Fruit fly (Drosophila melanogaster) whole organism, embryonic: ENCODE results near the gene KdelR.

Experiments
- BEAF-32 ChIP-seq: fragments of 200-800 bp; sonication (Bioruptor generic); optimal IDR thresholded peaks from 3 replicates; lab custom pipeline; 2017; ENCODE audit warnings: missing biosample characterization, missing genetic modification characterization, mild to moderate bottlenecking, moderate library complexity, missing genetic modification reagents
- Bgb ChIP-seq: fragments of 200-800 bp; sonication (Bioruptor generic); IDR thresholded peaks from 2 replicates; pipeline ENCODE4 v1.3.6; 2022; ENCODE audit warnings: missing biosample characterization, missing genetic modification characterization; ENCODE audit not compliant: partially characterized antibody
- Blimp-1 ChIP-seq: fragments of 200-800 bp; sonication (Bioruptor generic); optimal IDR thresholded peaks from 3 replicates; lab custom pipeline; 2018; ENCODE audit warnings: missing biosample characterization, missing genetic modification characterization, mild to moderate bottlenecking, moderate library complexity, missing genetic modification reagents
- CG14014 ChIP-seq: fragments of 200-800 bp; sonication (Bioruptor generic); IDR thresholded peaks from 2 replicates; pipeline ENCODE4 v1.3.6; 2022; ENCODE audit warnings: missing biosample characterization, missing genetic modification characterization
- CG14710 ChIP-seq: fragments of 200-800 bp; sonication (Bioruptor generic); optimal IDR thresholded peaks from 3 replicates; lab custom pipeline; 2019; ENCODE audit warnings: missing biosample characterization, mild to moderate bottlenecking, missing genetic modification characterization, moderate library complexity
- CG14965 ChIP-seq: fragments of 200-800 bp; sonication (Bioruptor generic); optimal IDR thresholded peaks from 2 replicates; lab custom pipeline; 2016; ENCODE audit warnings: missing biosample characterization, missing genetic modification characterization, borderline replicate concordance
- CG15514 ChIP-seq: fragments of 200-800 bp; sonication (Bioruptor generic); optimal IDR thresholded peaks from 3 replicates; lab custom pipeline; 2017; ENCODE audit warnings: missing biosample characterization, missing genetic modification characterization, mild to moderate bottlenecking, moderate library complexity, missing genetic modification reagents
- CG1603 ChIP-seq: fragments of 200-800 bp; sonication (Bioruptor generic); optimal IDR thresholded peaks from 2 replicates; lab custom pipeline; 2019; ENCODE audit warnings: missing biosample characterization, mild to moderate bottlenecking, missing genetic modification characterization, moderate library complexity
- CG17186 ChIP-seq: fragments of 200-800 bp; sonication (Bioruptor generic); optimal IDR thresholded peaks from 3 replicates; lab custom pipeline; 2017; ENCODE audit warnings: missing biosample characterization, missing genetic modification reagents, missing genetic modification characterization
- CG2116 ChIP-seq: fragments of 200-800 bp; sonication (Bioruptor generic); optimal IDR thresholded peaks from 3 replicates; lab custom pipeline; 2018; ENCODE audit warnings: missing biosample characterization, mild to moderate bottlenecking, missing genetic modification characterization
- CG30020 ChIP-seq: fragments of 200-800 bp; optimal IDR thresholded peaks from 2 replicates; lab custom pipeline; 2019; ENCODE audit warnings: missing biosample characterization, mild to moderate bottlenecking, missing genetic modification characterization, moderate library complexity
- CG31365 ChIP-seq: fragments of 200-800 bp; sonication (Bioruptor generic); optimal IDR thresholded peaks from 2 replicates; lab custom pipeline; 2018; ENCODE audit warnings: missing biosample characterization, mild to moderate bottlenecking, missing genetic modification characterization
- CG9797 ChIP-seq: fragments of 200-800 bp; sonication (Bioruptor generic); optimal IDR thresholded peaks from 3 replicates; lab custom pipeline; 2018; ENCODE audit warnings: missing biosample characterization, mild to moderate bottlenecking, missing genetic modification characterization
- CoRest ChIP-seq: fragments of 200-800 bp; sonication (Bioruptor generic); optimal IDR thresholded peaks from 3 replicates; lab custom pipeline; 2018; ENCODE audit warnings: missing biosample characterization, mild to moderate bottlenecking, missing genetic modification characterization, moderate library complexity
- Drgx ChIP-seq: fragments of 200-800 bp; sonication (Bioruptor generic); IDR thresholded peaks from 2 replicates; pipeline ENCODE4 v1.3.6; 2022; ENCODE audit warnings: missing biosample characterization, missing genetic modification characterization
- E2f1 ChIP-seq: fragments of 200-800 bp; sonication (Bioruptor generic); IDR thresholded peaks from 2 replicates; pipeline ENCODE4 v1.3.6; 2022; ENCODE audit warnings: missing biosample characterization, missing genetic modification characterization
- Ets65A ChIP-seq: fragments of 200-800 bp; sonication (Bioruptor generic); peaks from one replicate; lab custom pipeline; 2016; ENCODE audit warnings: missing biosample characterization, missing genetic modification characterization
- HLH4C ChIP-seq: fragments of 200-800 bp; sonication (Bioruptor generic); IDR thresholded peaks from 3 replicates; pipeline ENCODE4 v1.3.6; 2022; ENCODE audit warnings: missing biosample characterization, missing genetic modification characterization; ENCODE audit not compliant: partially characterized antibody
- Lhr ChIP-seq: fragments of 200-800 bp; sonication (Bioruptor generic); optimal IDR thresholded peaks from 3 replicates; lab custom pipeline; 2017; ENCODE audit warnings: mild to moderate bottlenecking, missing biosample characterization, missing genetic modification reagents, missing genetic modification characterization
- MBD-R2 ChIP-seq: fragments of 200-800 bp; sonication (Bioruptor generic); IDR thresholded peaks from 2 replicates; pipeline ENCODE4 v1.3.6; 2022; ENCODE audit warnings: missing biosample characterization, missing genetic modification characterization
- MESR4 ChIP-seq: fragments of 200-800 bp; sonication (Bioruptor generic); optimal IDR thresholded peaks from 2 replicates; lab custom pipeline; 2018; ENCODE audit warnings: missing biosample characterization, mild to moderate bottlenecking, missing genetic modification characterization, moderate library complexity
- Med ChIP-seq: fragments of 200-800 bp; sonication (Bioruptor generic); peaks from one replicate; lab custom pipeline; 2016; ENCODE audit warnings: missing biosample characterization, missing genetic modification characterization, mild to moderate bottlenecking, inconsistent platforms, moderate library complexity
- Myb ChIP-seq: fragments of 200-800 bp; sonication (Bioruptor generic); optimal IDR thresholded peaks from 2 replicates; lab custom pipeline; 2016; ENCODE audit warnings: missing biosample characterization, missing genetic modification characterization
- Ravus ChIP-seq: fragments of 200-800 bp; sonication (Bioruptor generic); IDR thresholded peaks from 2 replicates; pipeline ENCODE4 v1.3.6; 2022; ENCODE audit warnings: missing biosample characterization, missing genetic modification characterization
- cad ChIP-seq: fragments of >200 bp; optimal IDR thresholded peaks from 2 replicates; lab custom pipeline; 2017; ENCODE audit warnings: missing biosample characterization, missing genetic modification characterization
- chinmo ChIP-seq: fragments of 200-800 bp; sonication (Bioruptor generic); IDR thresholded peaks from 4 replicates; pipeline ENCODE4 v1.3.6; 2022; ENCODE audit warnings: missing biosample characterization, missing genetic modification characterization; ENCODE audit not compliant: partially characterized antibody
- exex ChIP-seq: fragments of 200-800 bp; sonication (Bioruptor generic); optimal IDR thresholded peaks from 4 replicates; lab custom pipeline; 2018; ENCODE audit warnings: missing biosample characterization, mild to moderate bottlenecking, missing genetic modification characterization, moderate library complexity
- gcm ChIP-seq: fragments of 200-800 bp; sonication (Bioruptor generic); optimal IDR thresholded peaks from 2 replicates; lab custom pipeline; 2019; ENCODE audit warnings: missing biosample characterization, mild to moderate bottlenecking, missing genetic modification characterization, moderate library complexity
- gsb-n ChIP-seq: fragments of 200-800 bp; sonication (Bioruptor generic); optimal IDR thresholded peaks from 3 replicates; lab custom pipeline; 2018; ENCODE audit warnings: missing biosample characterization, mild to moderate bottlenecking, missing genetic modification characterization
- ham ChIP-seq: fragments of 200-800 bp; sonication (Bioruptor generic); IDR thresholded peaks from 2 replicates; pipeline ENCODE4 v1.3.6; 2022; ENCODE audit warnings: missing biosample characterization, missing genetic modification characterization
- kah ChIP-seq: fragments of 200-800 bp; sonication (Bioruptor generic); optimal IDR thresholded peaks from 2 replicates; lab custom pipeline; 2018; ENCODE audit warnings: missing biosample characterization, mild to moderate bottlenecking, missing genetic modification characterization
- lilli ChIP-seq: fragments of 200-800 bp; sonication (Bioruptor generic); optimal IDR thresholded peaks from 3 replicates; lab custom pipeline; 2016; ENCODE audit warnings: missing biosample characterization, missing genetic modification characterization
- luna ChIP-seq: fragments of 200-800 bp; sonication (Bioruptor generic); optimal IDR thresholded peaks from 2 replicates; lab custom pipeline; 2016; ENCODE audit warnings: missing biosample characterization, missing genetic modification characterization
- nerfin-2 ChIP-seq: fragments of 200-800 bp; sonication (Bioruptor generic); IDR thresholded peaks from 2 replicates; pipeline ENCODE4 v1.3.6; 2022; ENCODE audit warnings: missing biosample characterization, missing genetic modification characterization; ENCODE audit not compliant: partially characterized antibody
- nmo ChIP-seq: fragments of 200-800 bp; sonication (Bioruptor generic); optimal IDR thresholded peaks from 2 replicates; lab custom pipeline; 2018; ENCODE audit warnings: missing biosample characterization, mild to moderate bottlenecking, missing genetic modification characterization, moderate library complexity
- pan ChIP-seq, 4 experiments: fragments of >200 bp in 3 of 4; fragments of 200-800 bp in 1 of 4; sonication (Bioruptor generic) in 1 of 4; optimal IDR thresholded peaks in 3 of 4; IDR thresholded peaks in 1 of 4; 2 replicates each; pipeline versions ENCODE4 v1.3.6 to Lab custom; 2017 to 2022; ENCODE audit warnings: missing biosample characterization in 2 of 4, missing genetic modification characterization in 2 of 4, mixed read lengths in 1 of 4
- pfk ChIP-seq: fragments of 200-800 bp; sonication (Bioruptor generic); optimal IDR thresholded peaks from 2 replicates; lab custom pipeline; 2018; ENCODE audit warnings: missing biosample characterization, mild to moderate bottlenecking, missing genetic modification characterization, moderate library complexity
- pho ChIP-seq: fragments of 200-800 bp; sonication (Bioruptor generic); optimal IDR thresholded peaks from 2 replicates; lab custom pipeline; 2016; ENCODE audit warnings: missing biosample characterization, missing genetic modification characterization
- phol ChIP-seq: fragments of 200-800 bp; sonication (Bioruptor generic); optimal IDR thresholded peaks from 3 replicates; lab custom pipeline; 2018; ENCODE audit warnings: missing biosample characterization, mild to moderate bottlenecking, missing genetic modification characterization, moderate library complexity
- pum ChIP-seq: fragments of 200-800 bp; sonication (Bioruptor generic); optimal IDR thresholded peaks from 2 replicates; lab custom pipeline; 2016; ENCODE audit warnings: missing biosample characterization, missing genetic modification characterization
- pzg ChIP-seq: fragments of 200-800 bp; sonication (Bioruptor generic); optimal IDR thresholded peaks from 3 replicates; lab custom pipeline; 2018; ENCODE audit warnings: missing biosample characterization, mild to moderate bottlenecking, missing genetic modification characterization, moderate library complexity
- slbo ChIP-seq: fragments of 200-800 bp; sonication (Bioruptor generic); IDR thresholded peaks from 2 replicates; pipeline ENCODE4 v1.3.6; 2022; ENCODE audit warnings: missing biosample characterization, missing genetic modification characterization
- ssp ChIP-seq: fragments of 200-800 bp; sonication (Bioruptor generic); IDR thresholded peaks from 2 replicates; pipeline ENCODE4 v1.3.6; 2022; ENCODE audit warnings: missing biosample characterization, missing genetic modification characterization
- sug ChIP-seq: fragments of 200-800 bp; optimal IDR thresholded peaks from 2 replicates; lab custom pipeline; 2019; ENCODE audit warnings: missing biosample characterization, mild to moderate bottlenecking, missing genetic modification characterization, moderate library complexity
- tll ChIP-seq, 2 experiments: fragments of 200-800 bp in 1 of 2; fragments of >200 bp in 1 of 2; sonication (Bioruptor generic) in 1 of 2; optimal IDR thresholded peaks; 2 replicates each; lab custom pipeline; 2017 to 2019; ENCODE audit warnings: missing biosample characterization in 2 of 2, missing genetic modification characterization in 2 of 2, mild to moderate bottlenecking in 1 of 2, moderate library complexity in 1 of 2
- vvl ChIP-seq: fragments of 200-800 bp; sonication (Bioruptor generic); IDR thresholded peaks from 2 replicates; pipeline ENCODE4 v1.3.6; 2022; ENCODE audit warnings: missing biosample characterization, missing genetic modification characterization

The KdelR gene

DNA sequence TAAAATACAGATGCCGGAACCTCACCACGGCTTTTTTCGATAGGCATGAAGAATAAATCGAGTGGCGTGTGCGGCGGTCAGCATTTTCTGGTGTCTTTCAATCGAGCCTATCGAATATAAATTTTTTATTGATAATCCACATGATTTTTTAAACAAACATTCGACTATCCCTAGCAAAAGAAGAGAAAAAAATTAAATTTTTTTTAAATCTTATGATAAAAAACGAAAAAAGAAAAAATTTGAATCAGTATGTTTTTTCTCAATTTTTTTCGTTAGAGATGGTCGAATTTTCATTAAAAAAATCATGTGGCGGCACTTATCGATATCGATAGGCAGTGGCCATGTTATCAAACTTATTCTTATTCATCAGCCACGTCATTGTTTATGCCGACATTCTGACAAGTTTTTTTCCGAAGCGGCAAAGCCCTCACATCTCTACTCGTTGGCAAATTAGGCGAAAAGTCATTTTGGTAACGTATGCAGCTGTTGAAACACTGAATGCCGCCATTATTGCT lies at the start of gene KdelR, which contains the start of gene SmB (continued):
- TF ChIP-seq pho (GFP tag; lab: Kevin White, UChicago) (no peak), CG2116 (peak; percentile 94), Ravus (GFP tag; lab: Robert Waterston, UW) (no peak), CG31365 (tag; lab: Kevin White, UChicago) (no peak), kah (GFP tag; lab: Kevin White, UChicago) (no peak), ham (no peak), CG17186 (GFP tag; lab: Kevin White, UChicago) (peak; percentile 3), pzg (GFP tag; lab: Kevin White, UChicago) (peak; percentile 51), exex (tag; lab: Kevin White, UChicago) (peak; percentile 19), MESR4 (GFP tag; lab: Kevin White, UChicago) (peak; percentile 92), gsb-n (tag; lab: Kevin White, UChicago) (peak; percentile 57), MBD-R2 (GFP tag; lab: Robert Waterston, UW) (peak; percentile 55), lilli (peak; percentile 61), pfk (GFP tag; lab: Kevin White, UChicago) (peak; percentile 25), Drgx (no peak), cad (GFP tag; lab: Kevin White, UChicago) (no peak), slbo (GFP tag; lab: Robert Waterston, UW) (peak; percentile 26; the same call in 1 of the 2 replicates), BEAF-32 (peak; percentile 69), CG14710 (peak; percentile 87), E2f1 (GFP tag; lab: Robert Waterston, UW) (no peak), CG14014 (GFP tag; lab: Robert Waterston, UW) (no peak), gcm (peak; percentile 40), luna (GFP tag; lab: Kevin White, UChicago) (no peak), pum (GFP tag; lab: Kevin White, UChicago) (peak; percentile 10), tll (GFP tag; optimal IDR thresholded peaks at IDR 0.05; lab: Kevin White, UChicago) (no peak)

DNA sequence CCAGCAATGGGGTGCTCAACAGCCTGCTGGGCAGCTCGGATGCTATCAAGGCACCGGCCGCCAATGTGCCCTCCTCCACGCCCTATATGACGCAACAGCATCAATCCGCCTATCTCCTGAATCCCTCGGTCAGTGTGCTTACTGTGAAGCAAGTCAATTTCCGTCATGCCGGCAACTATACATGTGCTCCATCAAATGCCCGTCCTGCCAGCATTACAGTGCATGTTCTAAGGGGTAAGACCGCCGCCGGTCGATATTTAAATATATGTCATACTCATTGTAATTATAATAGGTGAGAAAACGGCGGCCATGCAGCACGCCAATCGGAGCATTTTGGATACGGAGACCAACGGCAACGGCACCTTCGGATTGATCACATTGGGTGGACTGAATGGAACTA lies 48.1 kb upstream of the KdelR start:
- TF ChIP-seq pan (optimal IDR thresholded peaks at IDR 0.05; lab: Kevin White, UChicago) (no peak), pan (GFP tag; optimal IDR thresholded peaks at IDR 0.05 in 1 of 2, IDR thresholded peaks at IDR 0.05 in 1 of 2) (peak in 1 of 2 experiments; percentile 17), Ets65A (GFP tag; lab: Kevin White, UChicago) (peak; percentile 88), Blimp-1 (GFP tag; lab: Kevin White, UChicago) (no peak), Med (GFP tag; lab: Kevin White, UChicago) (peak; percentile 63)

DNA sequence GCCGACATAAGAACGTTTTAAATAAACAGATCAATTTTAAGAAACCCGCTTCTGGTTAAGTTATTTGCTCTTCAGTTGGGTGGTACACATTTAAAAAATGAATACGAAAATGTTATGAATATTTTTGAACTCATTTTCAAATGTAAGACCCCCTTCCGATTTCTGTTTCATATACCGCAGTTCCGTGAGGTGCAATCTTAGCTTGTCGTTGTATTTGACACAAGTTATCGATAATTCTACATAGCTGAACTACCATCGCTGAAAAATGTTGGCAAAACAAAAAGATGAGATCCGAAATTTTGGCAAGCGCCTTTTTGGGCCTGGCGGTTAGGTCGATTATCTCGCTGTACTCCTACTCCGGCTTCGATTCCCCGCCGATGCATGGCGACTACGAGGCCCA lies 46.8 kb upstream of the KdelR start, which contains the start of gene gny:
gny (plus strand) TSS at position 239 of the 400 bp plus-strand sequence.
- TF ChIP-seq nerfin-2 (GFP tag; lab: Robert Waterston, UW) (no peak), CG1603 (tag; lab: Kevin White, UChicago) (peak; percentile 100), nmo (GFP tag; lab: Kevin White, UChicago) (peak; percentile 3), sug (tag; lab: Kevin White, UChicago) (peak; percentile 70), MBD-R2 (GFP tag; lab: Robert Waterston, UW) (peak; percentile 88), Myb (GFP tag; lab: Kevin White, UChicago) (peak; percentile 82), CG15514 (GFP tag; lab: Kevin White, UChicago) (peak; percentile 6), phol (peak; percentile 9), HLH4C (GFP tag; lab: Robert Waterston, UW) (peak; percentile 49; the same call in 2 of the 3 replicates), Lhr (GFP tag; lab: Kevin White, UChicago) (peak; percentile 15), vvl (no peak), BEAF-32 (peak; percentile 43), chinmo (GFP tag; lab: Robert Waterston, UW) (0 out of 4 replicates have a peak, but pooled peaks have one; percentile 25), ssp (GFP tag; lab: Robert Waterston, UW) (no peak), CG30020 (tag; lab: Kevin White, UChicago) (peak; percentile 97), CG9797 (peak; percentile 11), CoRest (tag; lab: Kevin White, UChicago) (peak; percentile 20), CG14965 (GFP tag; lab: Kevin White, UChicago) (no peak), CG2116 (peak; percentile 35), Bgb (GFP tag; lab: Robert Waterston, UW) (peak; percentile 38; the same call in 1 of the 2 replicates)
